Worm (Caenorhabditis elegans) whole organism, young adult: ENCODE measurements around the gene F28C6.5.

Experiments used
- B0035.1 ChIP-seq: sonication (generic microtip); optimal IDR thresholded peaks from 2 replicates; lab custom pipeline; 2016; ENCODE audit warnings: missing genetic modification characterization, mild to moderate bottlenecking, missing compliant biosample characterization, missing genotype, missing genetic modification reagents
- B0261.1 ChIP-seq: sonication (generic microtip); optimal IDR thresholded peaks from 2 replicates; lab custom pipeline; 2016; ENCODE audit warnings: mild to moderate bottlenecking, missing genetic modification characterization, moderate library complexity, missing compliant biosample characterization
- B0336.3 ChIP-seq: fragments of 200-800 bp; sonication (Bioruptor generic); IDR thresholded peaks from 2 replicates; pipeline ENCODE4 v1.3.6; 2022; ENCODE audit warnings: missing genetic modification characterization, missing compliant biosample characterization
- F22D6.2 ChIP-seq: sonication (generic microtip); optimal IDR thresholded peaks from 2 replicates; lab custom pipeline; 2016; ENCODE audit warnings: mild to moderate bottlenecking, missing genetic modification characterization, missing compliant biosample characterization
- F33H1.4 ChIP-seq: fragments of 200-800 bp; sonication (Bioruptor generic); IDR thresholded peaks from 2 replicates; pipeline ENCODE4 v1.3.6; 2022; ENCODE audit warnings: missing genetic modification reagents, missing genetic modification characterization, missing compliant biosample characterization
- F52B5.7 ChIP-seq: sonication (generic microtip); optimal IDR thresholded peaks from 2 replicates; lab custom pipeline; 2016; ENCODE audit warnings: mild to moderate bottlenecking, missing genetic modification characterization, missing compliant biosample characterization
- K11D2.4 ChIP-seq: fragments of 200-800 bp; sonication (Bioruptor generic); IDR thresholded peaks from 2 replicates; pipeline ENCODE4 v1.3.6; 2022; ENCODE audit warnings: missing genetic modification reagents, missing genetic modification characterization, missing compliant biosample characterization
- K12H6.12 ChIP-seq: fragments of 200-800 bp; sonication (Bioruptor generic); optimal IDR thresholded peaks from 2 replicates; lab custom pipeline; 2018; ENCODE audit warnings: mild to moderate bottlenecking, missing genetic modification characterization, missing compliant biosample characterization
- Y56A3A.18 ChIP-seq: fragments of 200-800 bp; sonication (Bioruptor generic); IDR thresholded peaks from 2 replicates; pipeline ENCODE4 v1.3.6; 2022; ENCODE audit warnings: missing genetic modification reagents, missing genetic modification characterization, missing compliant biosample characterization
- ZK185.1 ChIP-seq: sonication (generic microtip); optimal IDR thresholded peaks from 2 replicates; lab custom pipeline; 2016; ENCODE audit warnings: mild to moderate bottlenecking, missing genetic modification characterization, missing compliant biosample characterization; ENCODE audit not compliant: poor library complexity, severe bottlenecking
- bed-2 ChIP-seq: fragments of 200-800 bp; sonication (Bioruptor generic); IDR thresholded peaks from 2 replicates; pipeline ENCODE4 v1.3.6; 2022; ENCODE audit warnings: missing genetic modification reagents, missing genetic modification characterization, missing compliant biosample characterization
- cebp-2 ChIP-seq: fragments of 200-800 bp; sonication (Bioruptor generic); IDR thresholded peaks from 2 replicates; pipeline ENCODE4 v1.3.6; 2022; ENCODE audit warnings: missing genetic modification characterization, missing compliant biosample characterization
- ceh-58 ChIP-seq: fragments of 200-800 bp; sonication (Bioruptor generic); IDR thresholded peaks from 2 replicates; pipeline ENCODE4 v1.3.6; 2022; ENCODE audit warnings: missing genetic modification characterization, missing compliant biosample characterization
- ceh-79 ChIP-seq: sonication (generic microtip); optimal IDR thresholded peaks from 2 replicates; lab custom pipeline; 2017; ENCODE audit warnings: mild to moderate bottlenecking, missing genetic modification characterization, missing compliant biosample characterization
- dpff-1 ChIP-seq: sonication (generic microtip); optimal IDR thresholded peaks from 2 replicates; lab custom pipeline; 2017; ENCODE audit warnings: mild to moderate bottlenecking, missing genetic modification characterization, missing compliant biosample characterization
- dpl-1 ChIP-seq: fragments of 150-350 bp; optimal IDR thresholded peaks from 2 replicates; lab custom pipeline; 2014; ENCODE audit warnings: missing biosample characterization, missing genetic modification reagents, missing genetic modification characterization
- egl-18 ChIP-seq: fragments of 200-800 bp; sonication (Bioruptor generic); IDR thresholded peaks from 2 replicates; pipeline ENCODE4 v1.3.6; 2022; ENCODE audit warnings: missing genetic modification reagents, missing genetic modification characterization, missing compliant biosample characterization
- ekl-4 ChIP-seq: fragments of 200-800 bp; sonication (Bioruptor generic); IDR thresholded peaks from 2 replicates; pipeline ENCODE4 v1.3.6; 2022; ENCODE audit warnings: missing genetic modification reagents, missing genetic modification characterization, missing compliant biosample characterization
- gei-17 ChIP-seq: fragments of 200-800 bp; sonication (Bioruptor generic); optimal IDR thresholded peaks from 2 replicates; lab custom pipeline; 2018; ENCODE audit warnings: mild to moderate bottlenecking, missing genetic modification characterization, missing compliant biosample characterization
- him-1 ChIP-seq: sonication (generic microtip); optimal IDR thresholded peaks from 2 replicates; lab custom pipeline; 2016; ENCODE audit warnings: missing genotype, missing genetic modification reagents, missing genetic modification characterization, missing compliant biosample characterization
- hlh-12 ChIP-seq: sonication (generic microtip); optimal IDR thresholded peaks from 2 replicates; lab custom pipeline; 2016; ENCODE audit warnings: missing genetic modification characterization, missing compliant biosample characterization
- let-607 ChIP-seq, 2 experiments: fragments of 200-800 bp in 1 of 2; sonication (Bioruptor generic) in 1 of 2; sonication (generic microtip) in 1 of 2; optimal IDR thresholded peaks; 2 replicates each; lab custom pipeline; 2016 to 2018; ENCODE audit warnings: mild to moderate bottlenecking in 2 of 2, missing compliant biosample characterization in 2 of 2, missing genetic modification characterization in 2 of 2, moderate library complexity in 2 of 2, missing genotype in 1 of 2
- lin-35 ChIP-seq, 3 experiments: fragments of 150-350 bp in 2 of 3; sonication (generic microtip) in 1 of 3; optimal IDR thresholded peaks; 2 replicates each; lab custom pipeline; 2014 to 2018; ENCODE audit warnings: missing biosample characterization in 3 of 3, missing genetic modification characterization in 3 of 3, missing genetic modification reagents in 3 of 3
- lir-1 ChIP-seq: fragments of 200-800 bp; sonication (Bioruptor generic); conservative IDR thresholded peaks from 2 replicates; pipeline ENCODE4 v1.3.6; 2022; ENCODE audit warnings: missing genetic modification reagents, missing genetic modification characterization, missing compliant biosample characterization
- lsy-27 ChIP-seq: sonication (generic microtip); optimal IDR thresholded peaks from 2 replicates; lab custom pipeline; 2017; ENCODE audit warnings: missing genetic modification characterization, mild to moderate bottlenecking, missing compliant biosample characterization, antibody characterized with exemption, missing genotype, borderline replicate concordance; ENCODE audit not compliant: insufficient read depth
- madf-6 ChIP-seq: fragments of 200-800 bp; sonication (Bioruptor generic); IDR thresholded peaks from 2 replicates; pipeline ENCODE4 v1.3.6; 2022; ENCODE audit warnings: missing genetic modification reagents, missing genetic modification characterization, missing compliant biosample characterization
- mel-28 ChIP-seq: sonication (generic microtip); optimal IDR thresholded peaks from 2 replicates; lab custom pipeline; 2016; ENCODE audit warnings: borderline replicate concordance, mild to moderate bottlenecking, missing genetic modification characterization, missing compliant biosample characterization
- mxl-1 ChIP-seq: sonication (generic microtip); optimal IDR thresholded peaks from 2 replicates; lab custom pipeline; 2016; ENCODE audit warnings: missing genetic modification characterization, missing compliant biosample characterization
- nhr-120 ChIP-seq: fragments of 200-800 bp; sonication (Bioruptor generic); IDR thresholded peaks from 2 replicates; pipeline ENCODE4 v1.3.6; 2022; ENCODE audit warnings: missing genetic modification characterization, missing compliant biosample characterization
- nhr-179 ChIP-seq: sonication (generic microtip); optimal IDR thresholded peaks from 2 replicates; lab custom pipeline; 2016; ENCODE audit warnings: mild to moderate bottlenecking, missing genetic modification characterization, missing compliant biosample characterization
- nhr-80 ChIP-seq: sonication (generic microtip); optimal IDR thresholded peaks from 2 replicates; lab custom pipeline; 2016; ENCODE audit warnings: missing genetic modification characterization, missing compliant biosample characterization
- pbrm-1 ChIP-seq: fragments of 200-800 bp; sonication (Bioruptor generic); IDR thresholded peaks from 2 replicates; pipeline ENCODE4 v1.3.6; 2022; ENCODE audit warnings: missing genetic modification reagents, missing genetic modification characterization, missing compliant biosample characterization
- pha-4 ChIP-seq: fragments of 150-350 bp; sonication (generic microtip); optimal IDR thresholded peaks from 2 replicates; lab custom pipeline; 2014; ENCODE audit warnings: missing biosample characterization, missing genetic modification reagents, missing genetic modification characterization
- rpc-1 ChIP-seq, 2 experiments: fragments of 150-350 bp in 1 of 2; sonication (generic microtip) in 1 of 2; optimal IDR thresholded peaks; 2 replicates each; lab custom pipeline; 2014 to 2018; ENCODE audit warnings: missing biosample characterization in 1 of 2, missing genetic modification characterization in 1 of 2, missing genetic modification reagents in 1 of 2, missing genotype in 1 of 2
- snpc-1.1 ChIP-seq: sonication (generic microtip); optimal IDR thresholded peaks from 2 replicates; lab custom pipeline; 2017; ENCODE audit warnings: missing genetic modification characterization, mild to moderate bottlenecking, missing compliant biosample characterization, antibody characterized with exemption, moderate library complexity, missing genotype, missing genetic modification reagents; ENCODE audit not compliant: insufficient read depth
- snpc-4 ChIP-seq, 5 experiments: fragments of 150-350 bp in 1 of 5; sonication (generic microtip) in 4 of 5; optimal IDR thresholded peaks; 2 replicates each; lab custom pipeline; 2014 to 2018; ENCODE audit warnings: missing genetic modification characterization in 5 of 5, missing biosample characterization in 3 of 5, antibody characterized with exemption in 2 of 5, mild to moderate bottlenecking in 2 of 5, missing compliant biosample characterization in 2 of 5, missing genotype in 2 of 5, moderate library complexity in 2 of 5, missing genetic modification reagents in 1 of 5
- somi-1 ChIP-seq: fragments of 200-800 bp; sonication (Bioruptor generic); optimal IDR thresholded peaks from 2 replicates; lab custom pipeline; 2018; ENCODE audit warnings: mild to moderate bottlenecking, missing genetic modification characterization, missing compliant biosample characterization
- sptf-2 ChIP-seq: fragments of 200-800 bp; sonication (Bioruptor generic); optimal IDR thresholded peaks from 2 replicates; lab custom pipeline; 2018; ENCODE audit warnings: mild to moderate bottlenecking, missing genetic modification characterization, missing compliant biosample characterization
- tbp1 ChIP-seq: fragments of 200-800 bp; sonication (Bioruptor generic); optimal IDR thresholded peaks from 2 replicates; lab custom pipeline; 2018; ENCODE audit warnings: mild to moderate bottlenecking, missing genetic modification characterization, missing compliant biosample characterization
- tbx-9 ChIP-seq: sonication (generic microtip); optimal IDR thresholded peaks from 2 replicates; lab custom pipeline; 2016; ENCODE audit warnings: borderline replicate concordance, missing genetic modification characterization, inconsistent platforms, missing compliant biosample characterization
- ztf-22 ChIP-seq: fragments of 200-800 bp; sonication (Bioruptor generic); optimal IDR thresholded peaks from 2 replicates; lab custom pipeline; 2018; ENCODE audit warnings: mild to moderate bottlenecking, missing genetic modification characterization, moderate library complexity, missing compliant biosample characterization
- ztf-26 ChIP-seq: sonication (generic microtip); optimal IDR thresholded peaks from 2 replicates; lab custom pipeline; 2017; ENCODE audit warnings: missing genetic modification characterization, missing compliant biosample characterization
- ztf-3 ChIP-seq: fragments of 200-800 bp; sonication (Bioruptor generic); optimal IDR thresholded peaks from 2 replicates; lab custom pipeline; 2018; ENCODE audit warnings: mild to moderate bottlenecking, missing genetic modification characterization, missing compliant biosample characterization
- ztf-6 ChIP-seq: fragments of 200-800 bp; sonication (Bioruptor generic); IDR thresholded peaks from 2 replicates; pipeline ENCODE4 v1.3.6; 2022; ENCODE audit warnings: missing genetic modification reagents, missing genetic modification characterization, missing compliant biosample characterization

Gene F28C6.5

ce11 chrII:8599214-8599613 is at the start of gene F28C6.5:
Gene F28C6.5 (plus strand): TSS chrII:8599514.
- TF ChIP-seq him-1 (tag; lab: Kevin White, UChicago) (no peak), B0261.1 (tag; lab: Kevin White, UChicago) (no peak), snpc-1.1 (tag; lab: Kevin White, UChicago) (no peak), lsy-27 (tag; lab: Kevin White, UChicago) (no peak), ztf-6 (GFP tag; lab: Robert Waterston, UW) (no peak), egl-18 (no peak)

- TF ChIP-seq K12H6.12 (tag; lab: Kevin White, UChicago), result no peak
- no peak for TF ChIP-seq F33H1.4 (GFP tag; lab: Robert Waterston, UW)
- no peak for TF ChIP-seq cebp-2 (GFP tag; lab: Robert Waterston, UW)
- TF ChIP-seq ztf-22 (GFP tag; lab: Kevin White, UChicago), result no peak
- TF ChIP-seq rpc-1 (optimal IDR thresholded peaks at IDR 0.05; lab: Kevin White, UChicago), result no peak
- TF ChIP-seq rpc-1 (tag; optimal IDR thresholded peaks at IDR 0.05; lab: Kevin White, UChicago), result no peak
- TF ChIP-seq bed-2 (GFP tag; lab: Robert Waterston, UW), result no peak
- no peak for TF ChIP-seq egl-18
- no peak for TF ChIP-seq lir-1 (GFP tag; lab: Robert Waterston, UW)
- no peak for TF ChIP-seq lin-35 (GFP tag; optimal IDR thresholded peaks at IDR 0.05; lab: Kevin White, UChicago)
- TF ChIP-seq ZK185.1 (tag; lab: Kevin White, UChicago), result no peak
Measured at ce11 chrII:8551100-8551499, 48.2 kb upstream of the F28C6.5 start.

- TF ChIP-seq gei-17 (no peak), nhr-179 (no peak), sptf-2 (GFP tag; lab: Kevin White, UChicago) (no peak), rpc-1 (optimal IDR thresholded peaks at IDR 0.05; lab: Kevin White, UChicago) (no peak), rpc-1 (tag; optimal IDR thresholded peaks at IDR 0.05; lab: Kevin White, UChicago) (no peak), ztf-26 (tag; lab: Kevin White, UChicago) (no peak), tbx-9 (tag; lab: Kevin White, UChicago) (no peak), ztf-6 (GFP tag; lab: Robert Waterston, UW) (no peak), dpff-1 (tag; lab: Kevin White, UChicago) (no peak), dpl-1 (GFP tag; lab: Kevin White, UChicago) (no peak), pha-4 (tag; lab: Kevin White, UChicago) (no peak), ztf-3 (no peak), K11D2.4 (GFP tag; lab: Robert Waterston, UW) (no peak), B0336.3 (GFP tag; lab: Robert Waterston, UW) (no peak), pbrm-1 (no peak), B0035.1 (no peak), snpc-4 (GFP tag; optimal IDR thresholded peaks at IDR 0.05; lab: Kevin White, UChicago) (no peak), snpc-4 (tag; optimal IDR thresholded peaks at IDR 0.05; lab: Kevin White, UChicago) (no peak), mel-28 (tag; lab: Kevin White, UChicago) (no peak), let-607 (tag; optimal IDR thresholded peaks at IDR 0.05; lab: Kevin White, UChicago) (no peak), madf-6 (GFP tag; lab: Robert Waterston, UW) (no peak)
Measured at ce11 chrII:8554568-8554967, 44.7 kb upstream of the F28C6.5 start.

ce11 chrII:8556166-8556565 is 43.1 kb upstream of the F28C6.5 start, which contains the start of gene glb-27:
Gene glb-27 (minus strand): TSS chrII:8556266.
- TF ChIP-seq B0336.3 (GFP tag; lab: Robert Waterston, UW) (no peak), Y56A3A.18 (GFP tag; lab: Robert Waterston, UW) (no peak), gei-17 (no peak), F22D6.2 (tag; lab: Kevin White, UChicago) (no peak), nhr-80 (tag; lab: Kevin White, UChicago) (no peak), ceh-58 (no peak), tbp1 (GFP tag; lab: Kevin White, UChicago) (no peak), hlh-12 (tag; lab: Kevin White, UChicago) (no peak), somi-1 (GFP tag; lab: Kevin White, UChicago) (no peak), ekl-4 (GFP tag; lab: Robert Waterston, UW) (no peak), K11D2.4 (GFP tag; lab: Robert Waterston, UW) (no peak), ceh-79 (no peak), nhr-120 (GFP tag; lab: Robert Waterston, UW) (no peak), F52B5.7 (tag; lab: Kevin White, UChicago) (no peak), mxl-1 (tag; lab: Kevin White, UChicago) (no peak)
